Fruit fly (Drosophila melanogaster): Measurements from ENCODE around the gene Rfk.
A peak's percentile ranks its signal among the peaks of the same experiment; 100 is the strongest.

Rfk gene

dm6 chr3R:7886859-7887190, 26.3 kb downstream of the Rfk start, which contains the start of gene ArgRS-m (continued):
- TF ChIP-seq Xrp1 (GFP tag; IDR thresholded peaks at IDR 0.05) (peak; percentile 16; the same call in 1 of the 2 replicates), BEAF-32 (GFP tag; optimal IDR thresholded peaks at IDR 0.05) (peak; percentile 61), bbx (GFP tag; IDR thresholded peaks at IDR 0.05; ENCODE audit: partially characterized antibody) (no peak), run (tag; optimal IDR thresholded peaks at IDR 0.05) (no peak), chm (GFP tag; IDR thresholded peaks at IDR 0.05) (no peak), CG11093 (GFP tag; IDR thresholded peaks at IDR 0.05) (no peak), CG6765 (GFP tag; optimal IDR thresholded peaks at IDR 0.05) (no peak), Fer2 (tag; optimal IDR thresholded peaks at IDR 0.05) (no peak), HLHmδ (GFP tag; optimal IDR thresholded peaks at IDR 0.05) (no peak), CG15601 (tag; optimal IDR thresholded peaks at IDR 0.05) (no peak), CG1647 (GFP tag; optimal IDR thresholded peaks at IDR 0.05) (no peak), CG8478 (optimal IDR thresholded peaks at IDR 0.05) (no peak), Gsc (GFP tag; IDR thresholded peaks at IDR 0.05) (no peak), sim (GFP tag; IDR thresholded peaks at IDR 0.05) (no peak), eve (GFP tag; optimal IDR thresholded peaks at IDR 0.05) (no peak), schlank (tag; optimal IDR thresholded peaks at IDR 0.05) (peak; percentile 42), CG18599 (GFP tag; optimal IDR thresholded peaks at IDR 0.05) (peak; percentile 75), CG12659 (GFP tag; optimal IDR thresholded peaks at IDR 0.05) (peak; percentile 76), Ssrp (tag; optimal IDR thresholded peaks at IDR 0.05) (no peak), CG14014 (GFP tag; IDR thresholded peaks at IDR 0.05) (peak; percentile 67), CG9727 (GFP tag; optimal IDR thresholded peaks at IDR 0.05) (peak; percentile 46), CG13287 (GFP tag; IDR thresholded peaks at IDR 0.05; ENCODE audit: partially characterized antibody) (peak; percentile 65)

DNA sequence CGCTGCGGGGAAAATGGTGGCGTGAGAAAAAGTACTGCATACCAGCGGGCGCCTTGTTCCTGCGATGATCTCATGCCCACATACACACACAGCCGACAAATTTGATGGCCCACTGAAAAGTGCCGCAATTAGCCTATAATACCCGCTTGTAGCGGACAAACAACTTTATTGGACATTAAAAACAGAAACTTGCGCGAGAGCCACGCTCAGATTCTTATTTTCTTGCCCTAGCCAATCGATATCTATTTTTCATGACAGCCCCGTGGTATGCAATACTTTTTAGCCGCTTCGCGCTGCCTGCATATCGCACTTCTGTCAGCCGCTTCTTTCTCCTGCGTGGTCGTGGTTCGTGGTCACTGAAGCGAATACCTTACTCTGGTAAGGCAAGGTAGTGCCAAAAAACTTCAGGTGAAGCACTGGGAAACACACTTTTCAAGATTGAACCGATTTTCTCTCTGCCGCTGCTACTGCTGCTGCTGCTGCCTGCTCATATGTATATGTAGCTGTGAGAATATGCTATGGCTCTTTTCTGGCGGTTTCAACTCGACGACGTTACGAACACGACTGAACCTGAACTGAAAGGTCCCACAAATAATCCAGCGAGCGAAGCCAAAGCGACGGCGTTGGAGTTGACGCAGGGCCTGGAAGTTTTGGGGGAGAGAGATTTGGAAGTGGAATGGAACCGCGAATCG, 26.8 kb downstream of the Rfk start, which contains the start of gene CG17816:
TSS of gene CG17816 (minus strand) at position 567 of the 692 bp plus-strand sequence.
- TF ChIP-seq CG7372 (GFP tag; IDR thresholded peaks at IDR 0.05) = no peak
- no peak for TF ChIP-seq eyg (GFP tag; optimal IDR thresholded peaks at IDR 0.05)
- TF ChIP-seq Trl (optimal IDR thresholded peaks at IDR 0.05) = peak in 1 of 2 experiments; percentile 11
- no peak for TF ChIP-seq Trl (GFP tag; optimal IDR thresholded peaks at IDR 0.05)
- TF ChIP-seq CG14441 (GFP tag; IDR thresholded peaks at IDR 0.05) = no peak
- TF ChIP-seq fd3F (GFP tag; optimal IDR thresholded peaks at IDR 0.05) = no peak
- TF ChIP-seq CG17829 (tag; optimal IDR thresholded peaks at IDR 0.05) = no peak
- peak; percentile 43 for TF ChIP-seq HHEX (GFP tag; optimal IDR thresholded peaks at IDR 0.05)
- TF ChIP-seq CG8478 (optimal IDR thresholded peaks at IDR 0.05) = peak; percentile 28
- 0 out of 3 replicates have a peak, but pooled peaks have one; percentile 7 for TF ChIP-seq so (GFP tag; IDR thresholded peaks at IDR 0.05)
- TF ChIP-seq scrt (GFP tag; optimal IDR thresholded peaks at IDR 0.05) = peak; percentile 37
- TF ChIP-seq Eip74EF (GFP tag; optimal IDR thresholded peaks at IDR 0.05) = no peak
- no peak for TF ChIP-seq ATbp (GFP tag; optimal IDR thresholded peaks at IDR 0.05)
- no peak for TF ChIP-seq CG12659 (GFP tag; optimal IDR thresholded peaks at IDR 0.05)
- TF ChIP-seq CG10431 (GFP tag; optimal IDR thresholded peaks at IDR 0.05) = peak; percentile 96
- no peak for TF ChIP-seq Ptx1 (GFP tag; IDR thresholded peaks at IDR 0.05)
- TF ChIP-seq lbe (GFP tag; optimal IDR thresholded peaks at IDR 0.05) = no peak
- TF ChIP-seq Asciz (GFP tag; optimal IDR thresholded peaks at IDR 0.05) = no peak
- TF ChIP-seq onecut (GFP tag; IDR thresholded peaks at IDR 0.05) = peak; percentile 71; the same call in 1 of the 2 replicates
- no peak for TF ChIP-seq tll (GFP tag; optimal IDR thresholded peaks at IDR 0.05)
- no peak for TF ChIP-seq CG10147 (GFP tag; optimal IDR thresholded peaks at IDR 0.05)
- no peak for TF ChIP-seq unc-4 (GFP tag; IDR thresholded peaks at IDR 0.05; ENCODE audit: partially characterized antibody)
- TF ChIP-seq sob (GFP tag; IDR thresholded peaks at IDR 0.05) = no peak
- peak; percentile 29 for TF ChIP-seq Nf-YB (GFP tag; optimal IDR thresholded peaks at IDR 0.05)
- TF ChIP-seq Oli (tag; optimal IDR thresholded peaks at IDR 0.05) = no peak
- TF ChIP-seq ara (GFP tag; IDR thresholded peaks at IDR 0.05) = no peak
- TF ChIP-seq Ada2b (GFP tag; IDR thresholded peaks at IDR 0.05) = no peak
- peak; percentile 43 for TF ChIP-seq nom (GFP tag; optimal IDR thresholded peaks at IDR 0.05)
- no peak for TF ChIP-seq lola (GFP tag; optimal IDR thresholded peaks at IDR 0.05)
